Worm (Caenorhabditis elegans) whole organism, L1 larva: ENCODE data around the gene Y73F8A.23.
A peak's percentile ranks its signal among the peaks of the same experiment; 100 is the strongest.

Source experiments
- C04F5.9 ChIP-seq: sonication (generic microtip); optimal IDR thresholded peaks from 2 replicates; lab custom pipeline; 2016; ENCODE audit warnings: missing genetic modification characterization, missing compliant biosample characterization
- C16A3.4 ChIP-seq: fragments of 150-350 bp; optimal IDR thresholded peaks from 2 replicates; lab custom pipeline; 2014; ENCODE audit warnings: missing biosample characterization, missing genetic modification characterization
- aha-1 ChIP-seq: fragments of 150-350 bp; optimal IDR thresholded peaks from 2 replicates; lab custom pipeline; 2014; ENCODE audit warnings: missing biosample characterization, missing genetic modification characterization
- alr-1 ChIP-seq: fragments of 200-800 bp; sonication (Bioruptor generic); optimal IDR thresholded peaks from 2 replicates; lab custom pipeline; 2018; ENCODE audit warnings: borderline replicate concordance, mild to moderate bottlenecking, missing genetic modification characterization, missing compliant biosample characterization
- ceh-88 ChIP-seq: fragments of 200-800 bp; sonication (Bioruptor generic); IDR thresholded peaks from 2 replicates; pipeline ENCODE4 v1.3.6; 2022; ENCODE audit warnings: missing genetic modification characterization, missing compliant biosample characterization
- ceh-90 ChIP-seq: sonication (generic microtip); optimal IDR thresholded peaks from 2 replicates; lab custom pipeline; 2016; ENCODE audit warnings: missing genetic modification characterization, missing compliant biosample characterization
- dpl-1 ChIP-seq, 3 experiments: fragments of 150-350 bp in 2 of 3; sonication (generic microtip) in 1 of 3; optimal IDR thresholded peaks; 2 replicates each; lab custom pipeline; 2014 to 2017; ENCODE audit warnings: missing biosample characterization in 3 of 3, missing genetic modification characterization in 3 of 3, missing genetic modification reagents in 3 of 3
- dsc-1 ChIP-seq: sonication (generic microtip); optimal IDR thresholded peaks from 2 replicates; lab custom pipeline; 2016; ENCODE audit warnings: mild to moderate bottlenecking, missing genetic modification characterization, missing compliant biosample characterization
- efl-1 ChIP-seq, 4 experiments: fragments of 150-350 bp; optimal IDR thresholded peaks in 3 of 4; peaks in 1 of 4; 1 replicate in 1 of 4; 2 replicates in 3 of 4; lab custom pipeline; 2014; ENCODE audit warnings: missing biosample characterization in 2 of 4, missing genetic modification characterization in 2 of 4, missing genetic modification reagents in 2 of 4
- elt-2 ChIP-seq: sonication (generic microtip); optimal IDR thresholded peaks from 2 replicates; lab custom pipeline; 2016; ENCODE audit warnings: missing genetic modification characterization, mild to moderate bottlenecking, inconsistent platforms, missing compliant biosample characterization, missing genetic modification reagents
- ets-5 ChIP-seq: fragments of 200-800 bp; sonication (Bioruptor generic); IDR thresholded peaks from 2 replicates; pipeline ENCODE4 v1.3.6; 2022; ENCODE audit warnings: missing genetic modification characterization, missing compliant biosample characterization
- fkh-10 ChIP-seq: sonication (generic microtip); optimal IDR thresholded peaks from 2 replicates; lab custom pipeline; 2017; ENCODE audit warnings: missing biosample characterization, missing genetic modification reagents, missing genetic modification characterization
- fkh-4 ChIP-seq: sonication (generic microtip); optimal IDR thresholded peaks from 2 replicates; lab custom pipeline; 2016; ENCODE audit warnings: missing compliant biosample characterization, missing genetic modification characterization, borderline replicate concordance
- fos-1 ChIP-seq: fragments of 150-350 bp; optimal IDR thresholded peaks from 2 replicates; lab custom pipeline; 2014; ENCODE audit warnings: missing biosample characterization, missing genetic modification characterization
- grh-1 ChIP-seq: fragments of 200-800 bp; sonication (Bioruptor generic); IDR thresholded peaks from 2 replicates; pipeline ENCODE4 v1.3.6; 2022; ENCODE audit warnings: missing genetic modification reagents, missing genetic modification characterization, missing compliant biosample characterization
- hlh-4 ChIP-seq: sonication (generic microtip); optimal IDR thresholded peaks from 2 replicates; lab custom pipeline; 2016; ENCODE audit warnings: mild to moderate bottlenecking, missing genetic modification characterization, missing compliant biosample characterization
- hpl-2 ChIP-seq: fragments of 150-350 bp; optimal IDR thresholded peaks from 2 replicates; lab custom pipeline; 2014; ENCODE audit warnings: missing biosample characterization, missing genetic modification reagents, missing genetic modification characterization
- isw-1 ChIP-seq: fragments of 200-800 bp; sonication (Bioruptor generic); IDR thresholded peaks from 2 replicates; pipeline ENCODE4 v1.3.6; 2022; ENCODE audit warnings: missing genetic modification characterization, missing compliant biosample characterization
- jun-1 ChIP-seq: fragments of 150-350 bp; optimal IDR thresholded peaks from 2 replicates; lab custom pipeline; 2014; ENCODE audit warnings: missing biosample characterization, missing genetic modification reagents, missing genetic modification characterization
- lin-13 ChIP-seq: fragments of 150-350 bp; optimal IDR thresholded peaks from 2 replicates; lab custom pipeline; 2014; ENCODE audit warnings: missing biosample characterization, missing genetic modification reagents, missing genetic modification characterization
- lin-15B ChIP-seq: fragments of 150-350 bp; sonication (generic microtip); optimal IDR thresholded peaks from 3 replicates; lab custom pipeline; 2014; ENCODE audit warnings: missing biosample characterization, missing genetic modification characterization
- lin-39 ChIP-seq: fragments of 150-350 bp; optimal IDR thresholded peaks from 2 replicates; lab custom pipeline; 2014; ENCODE audit warnings: missing biosample characterization, missing genetic modification reagents, missing genetic modification characterization
- mab-9 ChIP-seq: fragments of 200-800 bp; sonication (Bioruptor generic); IDR thresholded peaks from 2 replicates; pipeline ENCODE4 v1.3.6; 2022; ENCODE audit warnings: missing genetic modification reagents, missing genetic modification characterization, missing compliant biosample characterization
- mdl-1 ChIP-seq, 2 experiments: fragments of 150-350 bp; optimal IDR thresholded peaks; 2 replicates each; lab custom pipeline; 2014 to 2017; ENCODE audit warnings: missing biosample characterization in 2 of 2, missing genetic modification characterization in 2 of 2, inconsistent platforms in 1 of 2
- mef-2 ChIP-seq: fragments of 150-350 bp; optimal IDR thresholded peaks from 2 replicates; lab custom pipeline; 2014; ENCODE audit warnings: missing biosample characterization, missing genetic modification characterization
- mep-1 ChIP-seq: fragments of 150-350 bp; optimal IDR thresholded peaks from 2 replicates; lab custom pipeline; 2014; ENCODE audit warnings: missing biosample characterization, missing genetic modification characterization
- nhr-19 ChIP-seq: fragments of 200-800 bp; sonication (Bioruptor generic); conservative IDR thresholded peaks from 2 replicates; pipeline ENCODE4 v1.3.6; 2022; ENCODE audit warnings: missing genetic modification characterization, missing compliant biosample characterization
- nhr-20 ChIP-seq: sonication (generic microtip); optimal IDR thresholded peaks from 2 replicates; lab custom pipeline; 2016; ENCODE audit warnings: mild to moderate bottlenecking, missing genetic modification characterization, missing compliant biosample characterization
- nhr-237 ChIP-seq: fragments of 150-350 bp; optimal IDR thresholded peaks from 2 replicates; lab custom pipeline; 2014; ENCODE audit warnings: missing biosample characterization, missing genetic modification characterization
- nhr-28 ChIP-seq: fragments of 150-350 bp; optimal IDR thresholded peaks from 2 replicates; lab custom pipeline; 2014; ENCODE audit warnings: missing biosample characterization, missing genetic modification characterization
- nhr-47 ChIP-seq: sonication (generic microtip); optimal IDR thresholded peaks from 2 replicates; lab custom pipeline; 2016; ENCODE audit warnings: mild to moderate bottlenecking, missing genetic modification characterization, moderate library complexity, missing compliant biosample characterization
- nhr-71 ChIP-seq: sonication (generic microtip); optimal IDR thresholded peaks from 2 replicates; lab custom pipeline; 2016; ENCODE audit warnings: mild to moderate bottlenecking, missing genetic modification characterization, moderate library complexity, missing compliant biosample characterization
- nhr-76 ChIP-seq: sonication (generic microtip); optimal IDR thresholded peaks from 2 replicates; lab custom pipeline; 2017; ENCODE audit warnings: missing biosample characterization, missing genetic modification characterization
- nhr-77 ChIP-seq: fragments of 150-350 bp; optimal IDR thresholded peaks from 2 replicates; lab custom pipeline; 2014; ENCODE audit warnings: missing biosample characterization, missing genetic modification characterization
- nhr-84 ChIP-seq: sonication (generic microtip); optimal IDR thresholded peaks from 2 replicates; lab custom pipeline; 2017; ENCODE audit warnings: missing biosample characterization, missing genetic modification characterization
- nhr-85 ChIP-seq: sonication (generic microtip); peaks from one replicate; lab custom pipeline; 2016; ENCODE audit warnings: missing genetic modification characterization, inconsistent platforms, missing compliant biosample characterization
- nhr-90 ChIP-seq: sonication (generic microtip); optimal IDR thresholded peaks from 2 replicates; lab custom pipeline; 2016; ENCODE audit warnings: mild to moderate bottlenecking, missing genetic modification characterization, missing compliant biosample characterization; ENCODE audit not compliant: poor library complexity
- pag-3 ChIP-seq: sonication (generic microtip); optimal IDR thresholded peaks from 2 replicates; lab custom pipeline; 2017; ENCODE audit warnings: missing genetic modification characterization, mild to moderate bottlenecking, missing compliant biosample characterization, antibody characterized with exemption, borderline replicate concordance; ENCODE audit not compliant: insufficient read depth
- pax-3 ChIP-seq: fragments of 200-800 bp; sonication (Bioruptor generic); optimal IDR thresholded peaks from 2 replicates; lab custom pipeline; 2018; ENCODE audit warnings: mild to moderate bottlenecking, missing genetic modification characterization, moderate library complexity, missing compliant biosample characterization
- pqm-1 ChIP-seq: sonication (generic microtip); optimal IDR thresholded peaks from 3 replicates; lab custom pipeline; 2017; ENCODE audit warnings: missing biosample characterization, missing genetic modification characterization
- skn-1 ChIP-seq: fragments of 150-350 bp; optimal IDR thresholded peaks from 2 replicates; lab custom pipeline; 2014; ENCODE audit warnings: missing biosample characterization, missing genetic modification characterization
- snpc-4 ChIP-seq: fragments of 150-350 bp; optimal IDR thresholded peaks from 2 replicates; lab custom pipeline; 2014; ENCODE audit warnings: missing biosample characterization, missing genetic modification characterization
- sup-37 ChIP-seq: fragments of 200-800 bp; sonication (Bioruptor generic); optimal IDR thresholded peaks from 2 replicates; lab custom pipeline; 2018; ENCODE audit warnings: mild to moderate bottlenecking, missing genetic modification characterization, missing compliant biosample characterization
- swsn-7 ChIP-seq: sonication (generic microtip); optimal IDR thresholded peaks from 2 replicates; lab custom pipeline; 2016; ENCODE audit warnings: missing genetic modification characterization, missing compliant biosample characterization
- unc-86 ChIP-seq: sonication (generic microtip); optimal IDR thresholded peaks from 2 replicates; lab custom pipeline; 2016; ENCODE audit warnings: missing genetic modification characterization, missing compliant biosample characterization
- unc-98 ChIP-seq: fragments of 200-800 bp; sonication (Bioruptor generic); IDR thresholded peaks from 2 replicates; pipeline ENCODE4 v1.3.6; 2022; ENCODE audit warnings: missing genetic modification characterization, missing compliant biosample characterization
- zag-1 ChIP-seq: fragments of 150-350 bp; optimal IDR thresholded peaks from 2 replicates; lab custom pipeline; 2014; ENCODE audit warnings: missing biosample characterization, missing genetic modification characterization
- zip-4 ChIP-seq: fragments of 200-800 bp; sonication (Bioruptor generic); optimal IDR thresholded peaks from 2 replicates; lab custom pipeline; 2018; ENCODE audit warnings: mild to moderate bottlenecking, missing genetic modification characterization, moderate library complexity, missing compliant biosample characterization

The Y73F8A.23 gene

DNA sequence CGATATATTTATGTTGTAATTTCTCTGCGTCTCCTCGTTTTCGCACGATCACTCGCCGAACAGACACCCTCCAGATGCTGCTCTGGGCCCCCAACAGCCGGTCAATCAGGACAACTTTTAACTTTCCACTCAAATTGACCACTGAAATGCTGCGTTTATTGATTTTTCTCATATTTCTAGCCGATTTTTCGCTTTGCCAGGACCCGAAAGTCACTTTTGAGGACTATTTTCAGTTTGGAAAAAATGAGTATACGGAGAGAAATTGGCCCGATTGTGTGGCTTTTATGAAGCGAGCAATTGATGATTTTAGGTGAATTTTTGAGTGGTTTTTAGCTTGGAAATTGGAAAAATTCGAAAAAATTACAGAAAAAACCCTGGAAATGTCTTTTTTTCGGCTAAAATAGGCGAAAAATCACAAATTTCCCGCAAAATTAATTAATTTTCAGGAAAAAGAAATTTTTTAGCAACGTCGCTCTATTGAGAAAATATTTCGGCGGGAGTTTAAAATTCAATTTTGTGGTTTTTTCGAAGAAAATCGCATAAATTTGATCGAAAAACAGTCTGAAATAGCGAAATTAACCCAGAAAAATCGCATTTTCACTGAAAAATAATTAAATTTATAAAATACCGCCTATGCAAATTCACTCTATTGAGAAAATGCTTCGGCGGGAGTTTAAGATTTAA, 29.3 kb upstream of the Y73F8A.23 start, which contains the start of gene Y73F8A.26:
TSS of gene Y73F8A.26 (plus strand) at position 73 of the 684 bp plus-strand sequence.
- TF ChIP-seq efl-1 (optimal IDR thresholded peaks at IDR 0.05; lab: Kevin White, UChicago) (no peak), efl-1 (GFP tag; optimal IDR thresholded peaks at IDR 0.05 in 1 of 2; lab: Kevin White, UChicago) (peak; percentile 38 to 49), nhr-84 (tag; lab: Kevin White, UChicago) (no peak), nhr-85 (tag; lab: Kevin White, UChicago) (peak; percentile 21), dpl-1 (GFP tag; optimal IDR thresholded peaks at IDR 0.05; lab: Kevin White, UChicago) (peak in 1 of 3 experiments; percentile 39)

DNA sequence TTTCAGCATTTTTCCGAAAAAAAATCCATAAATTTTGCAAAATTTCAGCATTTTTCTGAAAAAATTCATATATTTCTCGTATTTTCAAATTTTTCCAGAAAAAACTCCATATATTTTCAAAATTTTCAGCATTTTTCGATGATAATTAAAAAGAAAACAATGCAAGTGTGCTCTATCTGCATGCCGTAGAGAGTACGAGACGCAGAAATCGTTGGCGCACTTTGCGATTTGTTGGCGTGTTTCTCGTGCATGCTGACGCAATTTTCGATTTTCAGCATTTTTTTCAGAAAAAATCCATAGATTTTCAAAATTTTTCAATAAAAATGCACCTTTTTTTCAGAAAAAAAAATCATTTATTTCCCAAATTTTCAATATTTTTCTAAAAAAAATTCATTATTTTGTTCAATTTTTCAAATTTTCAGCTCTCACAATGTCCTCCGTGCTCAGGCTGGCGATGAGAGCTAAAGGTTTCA, 28.0 kb upstream of the Y73F8A.23 start, which contains the start of gene Y73F8A.27:
TSS of gene Y73F8A.27 (plus strand) at position 423 of the 473 bp plus-strand sequence.
- TF ChIP-seq hlh-4 (tag; lab: Kevin White, UChicago) (no peak), pag-3 (no peak), zip-4 (GFP tag; lab: Kevin White, UChicago) (peak; percentile 78), ceh-90 (tag; lab: Kevin White, UChicago) (peak; percentile 35), nhr-76 (tag; lab: Kevin White, UChicago) (no peak), skn-1 (tag; lab: Kevin White, UChicago) (peak; percentile 94), lin-15B (peak; percentile 97), isw-1 (GFP tag; lab: Robert Waterston, UW) (peak; percentile 92), mef-2 (tag; lab: Kevin White, UChicago) (peak; percentile 51), C16A3.4 (tag; lab: Kevin White, UChicago) (peak; percentile 95), fkh-10 (peak; percentile 80), alr-1 (tag; lab: Kevin White, UChicago) (no peak), swsn-7 (tag; lab: Kevin White, UChicago) (peak; percentile 96), dsc-1 (peak; percentile 95), mep-1 (peak; percentile 97), nhr-77 (tag; lab: Kevin White, UChicago) (peak; percentile 84), unc-98 (GFP tag; lab: Robert Waterston, UW) (no peak; the same call in 1 of the 2 replicates), pqm-1 (tag; lab: Kevin White, UChicago) (no peak), pax-3 (tag; lab: Kevin White, UChicago) (peak; percentile 83), fkh-4 (tag; lab: Kevin White, UChicago) (peak; percentile 4), jun-1 (tag; lab: Kevin White, UChicago) (peak; percentile 84), nhr-85 (tag; lab: Kevin White, UChicago) (peak; percentile 91), dpl-1 (GFP tag; optimal IDR thresholded peaks at IDR 0.05; lab: Kevin White, UChicago) (peak; percentile 79 to 86 (median 85)), nhr-19 (GFP tag; lab: Robert Waterston, UW) (peak; percentile 95), unc-86 (peak; percentile 96), grh-1 (GFP tag; lab: Robert Waterston, UW) (peak; percentile 89), snpc-4 (tag; lab: Kevin White, UChicago) (peak; percentile 82), lin-39 (peak; percentile 93), aha-1 (tag; lab: Kevin White, UChicago) (peak; percentile 65), nhr-20 (tag; lab: Kevin White, UChicago) (peak; percentile 94), nhr-237 (peak; percentile 76), sup-37 (peak; percentile 67), hpl-2 (GFP tag; lab: Kevin White, UChicago) (peak; percentile 90), nhr-47 (peak; percentile 97), C04F5.9 (tag; lab: Kevin White, UChicago) (peak; percentile 72), nhr-71 (peak; percentile 97), ets-5 (GFP tag; lab: Robert Waterston, UW) (no peak), elt-2 (peak; percentile 81), nhr-28 (tag; lab: Kevin White, UChicago) (no peak), lin-13 (peak; percentile 93), zag-1 (peak; percentile 45), fos-1 (tag; lab: Kevin White, UChicago) (peak; percentile 83), mdl-1 (tag; optimal IDR thresholded peaks at IDR 0.05; lab: Kevin White, UChicago) (peak in 1 of 2 experiments; percentile 76), nhr-90 (tag; lab: Kevin White, UChicago) (peak; percentile 92), ceh-88 (peak; percentile 89), mab-9 (GFP tag; lab: Robert Waterston, UW) (peak; percentile 83)
